Worm (Caenorhabditis elegans): ENCODE results near the gene dpy-2.

- no peak for TF ChIP-seq nhr-232 (tag; optimal IDR thresholded peaks at IDR 0.05)
- no peak for TF ChIP-seq tbx-7 (tag; optimal IDR thresholded peaks at IDR 0.05)
- TF ChIP-seq hlh-30 (tag; optimal IDR thresholded peaks at IDR 0.05; ENCODE audit: insufficient read depth) = no peak
- TF ChIP-seq ref-2 (tag; optimal IDR thresholded peaks at IDR 0.05) = no peak
Observed at ce11 chrII:6667534-6667933, 46.6 kb upstream of the dpy-2 start.
